Fruit fly (Drosophila melanogaster): ENCODE data around the gene CG43954.

Gene CG43954

dm6 chr3L:16748343-16748742 lies 36.9 kb upstream of the CG43954 start:
- TF ChIP-seq Ets21C (GFP tag; optimal IDR thresholded peaks at IDR 0.05) (no peak), dac (GFP tag; optimal IDR thresholded peaks at IDR 0.05) (no peak), CG6163 (GFP tag; IDR thresholded peaks at IDR 0.05) (0 out of 3 replicates have a peak, but pooled peaks have one; percentile 12), CG1621 (tag; optimal IDR thresholded peaks at IDR 0.05) (no peak), CG34406 (GFP tag; optimal IDR thresholded peaks at IDR 0.05) (peak; percentile 38), svp (GFP tag) (peak; percentile 79), Eip75B (GFP tag; optimal IDR thresholded peaks at IDR 0.05) (peak; percentile 34), CG3032 (tag; optimal IDR thresholded peaks at IDR 0.05) (peak; percentile 60), CG3919 (GFP tag; optimal IDR thresholded peaks at IDR 0.05) (peak; percentile 53), CG6276 (GFP tag; optimal IDR thresholded peaks at IDR 0.05) (peak; percentile 69), CG6792 (GFP tag; optimal IDR thresholded peaks at IDR 0.05) (peak; percentile 38), Sox15 (GFP tag; optimal IDR thresholded peaks at IDR 0.05) (no peak), CG9139 (GFP tag; optimal IDR thresholded peaks at IDR 0.05) (no peak), Sox14 (GFP tag; optimal IDR thresholded peaks at IDR 0.05) (peak; percentile 53), fd59A (GFP tag; optimal IDR thresholded peaks at IDR 0.05) (peak; percentile 36), Lpt (GFP tag; optimal IDR thresholded peaks at IDR 0.05) (peak; percentile 31), pdm3 (GFP tag; optimal IDR thresholded peaks at IDR 0.05) (peak; percentile 45), Sox102F (GFP tag; optimal IDR thresholded peaks at IDR 0.05) (peak; percentile 53), CG11762 (GFP tag; optimal IDR thresholded peaks at IDR 0.05; ENCODE audit: insufficient read depth) (peak; percentile 46), salr (GFP tag; optimal IDR thresholded peaks at IDR 0.05) (peak in 1 of 2 experiments; percentile 70), net (GFP tag; optimal IDR thresholded peaks at IDR 0.05) (peak; percentile 61), CG8119 (GFP tag; IDR thresholded peaks at IDR 0.05) (peak; percentile 73; the same call in 2 of the 3 replicates), CG6854 (GFP tag; optimal IDR thresholded peaks at IDR 0.05) (no peak), Smox (GFP tag; optimal IDR thresholded peaks at IDR 0.05) (peak; percentile 51), dsx (GFP tag; optimal IDR thresholded peaks at IDR 0.05; ENCODE audit: poor library complexity, severe bottlenecking) (peak; percentile 55), CG11902 (GFP tag; optimal IDR thresholded peaks at IDR 0.05) (no peak), CG10669 (GFP tag; optimal IDR thresholded peaks at IDR 0.05) (peak; percentile 32), fd85E (GFP tag; optimal IDR thresholded peaks at IDR 0.05) (no peak), acj6 (GFP tag; optimal IDR thresholded peaks at IDR 0.05) (peak; percentile 44), Met (GFP tag; optimal IDR thresholded peaks at IDR 0.05) (peak; percentile 48), Hr38 (GFP tag; optimal IDR thresholded peaks at IDR 0.05) (no peak), vri (GFP tag; optimal IDR thresholded peaks at IDR 0.05) (no peak), CG15336 (GFP tag; IDR thresholded peaks at IDR 0.05) (peak; percentile 74), CG32006 (GFP tag; optimal IDR thresholded peaks at IDR 0.05) (peak; percentile 83), CG16779 (tag; optimal IDR thresholded peaks at IDR 0.05) (peak; percentile 36), cyc (GFP tag; optimal IDR thresholded peaks at IDR 0.05) (peak; percentile 28), ss (GFP tag; optimal IDR thresholded peaks at IDR 0.05) (peak; percentile 33 to 35), CG8632 (GFP tag; optimal IDR thresholded peaks at IDR 0.05) (peak; percentile 30), Eip93F (GFP tag; optimal IDR thresholded peaks at IDR 0.05) (no peak), achi (GFP tag; optimal IDR thresholded peaks at IDR 0.05) (peak; percentile 35), OdsH (GFP tag; optimal IDR thresholded peaks at IDR 0.05) (peak; percentile 63), lz (GFP tag; optimal IDR thresholded peaks at IDR 0.05) (peak; percentile 40), Ets96B (tag; optimal IDR thresholded peaks at IDR 0.05) (peak; percentile 51), Eip78C (GFP tag) (peak; percentile 81), Gug (GFP tag; IDR thresholded peaks at IDR 0.05) (no peak), CG6808 (GFP tag; optimal IDR thresholded peaks at IDR 0.05) (peak; percentile 38), CG11294 (GFP tag; IDR thresholded peaks at IDR 0.05) (no peak), CG8319 (GFP tag; optimal IDR thresholded peaks at IDR 0.05) (no peak), esn (GFP tag; optimal IDR thresholded peaks at IDR 0.05) (peak; percentile 59), CG10631 (GFP tag; optimal IDR thresholded peaks at IDR 0.05) (peak; percentile 55), CG7368 (GFP tag; optimal IDR thresholded peaks at IDR 0.05) (no peak), eg (GFP tag; IDR thresholded peaks at IDR 0.05) (no peak; the same call in 2 of the 3 replicates), topi (GFP tag; optimal IDR thresholded peaks at IDR 0.05) (peak; percentile 45)

Data from whole organism, prepupa.